Fruit fly (Drosophila melanogaster) whole organism, embryonic: ENCODE results near the gene Gfat2.
A peak's percentile ranks its signal among the peaks of the same experiment; 100 is the strongest.

ENCODE experiments used
- Abd-B ChIP-seq: fragments of 200-800 bp; sonication (Bioruptor generic); optimal IDR thresholded peaks from 2 replicates; lab custom pipeline; 2018; ENCODE audit warnings: missing biosample characterization, mild to moderate bottlenecking, missing genetic modification characterization, moderate library complexity
- Ada2b ChIP-seq: fragments of 200-800 bp; sonication (Bioruptor generic); IDR thresholded peaks from 2 replicates; pipeline ENCODE4 v1.3.6; 2022; ENCODE audit warnings: missing biosample characterization, missing genetic modification characterization
- Atf6 ChIP-seq: fragments of 200-800 bp; sonication (Bioruptor generic); IDR thresholded peaks from 2 replicates; pipeline ENCODE4 v1.3.6; 2022; ENCODE audit warnings: missing biosample characterization, missing genetic modification characterization
- C15 ChIP-seq: fragments of 200-800 bp; sonication (Bioruptor generic); IDR thresholded peaks from 3 replicates; pipeline ENCODE4 v1.3.6; 2022; ENCODE audit warnings: missing biosample characterization, missing genetic modification characterization
- CG11504 ChIP-seq: fragments of 200-800 bp; sonication (Bioruptor generic); optimal IDR thresholded peaks from 3 replicates; lab custom pipeline; 2019; ENCODE audit warnings: missing biosample characterization, mild to moderate bottlenecking, missing genetic modification characterization, moderate library complexity
- CG11696 ChIP-seq: fragments of 200-800 bp; sonication (Bioruptor generic); IDR thresholded peaks from 2 replicates; pipeline ENCODE4 v1.3.6; 2022; ENCODE audit warnings: missing biosample characterization, missing genetic modification characterization
- CG12299 ChIP-seq: fragments of 200-800 bp; sonication (Bioruptor generic); optimal IDR thresholded peaks from 2 replicates; lab custom pipeline; 2018; ENCODE audit warnings: missing biosample characterization, mild to moderate bottlenecking, missing genetic modification characterization
- CG13775 ChIP-seq: fragments of 200-800 bp; sonication (Bioruptor generic); optimal IDR thresholded peaks from 3 replicates; lab custom pipeline; 2017; ENCODE audit warnings: missing biosample characterization, mild to moderate bottlenecking, missing genetic modification characterization
- CG15269 ChIP-seq: fragments of 200-800 bp; sonication (Bioruptor generic); optimal IDR thresholded peaks from 2 replicates; lab custom pipeline; 2018; ENCODE audit warnings: missing biosample characterization, mild to moderate bottlenecking, missing genetic modification characterization, moderate library complexity
- CG15601 ChIP-seq: fragments of 200-800 bp; sonication (Bioruptor generic); optimal IDR thresholded peaks from 3 replicates; lab custom pipeline; 2019; ENCODE audit warnings: missing biosample characterization, mild to moderate bottlenecking, missing genetic modification characterization, moderate library complexity
- CG18599 ChIP-seq: fragments of 200-800 bp; sonication (Bioruptor generic); optimal IDR thresholded peaks from 3 replicates; lab custom pipeline; 2017; ENCODE audit warnings: missing biosample characterization, missing genetic modification characterization, mild to moderate bottlenecking, moderate library complexity, missing genetic modification reagents
- CG33213 ChIP-seq: fragments of 200-800 bp; sonication (Bioruptor generic); optimal IDR thresholded peaks from 3 replicates; lab custom pipeline; 2016; ENCODE audit warnings: missing biosample characterization, missing genetic modification characterization
- CG33557 ChIP-seq: fragments of 200-800 bp; sonication (Bioruptor generic); optimal IDR thresholded peaks from 2 replicates; lab custom pipeline; 2019; ENCODE audit warnings: missing biosample characterization, mild to moderate bottlenecking, missing genetic modification characterization, moderate library complexity
- CG4854 ChIP-seq: fragments of 200-800 bp; sonication (Bioruptor generic); optimal IDR thresholded peaks from 2 replicates; lab custom pipeline; 2016; ENCODE audit warnings: missing biosample characterization, missing genetic modification characterization, inconsistent platforms
- CG6175 ChIP-seq: fragments of 200-800 bp; sonication (Bioruptor generic); IDR thresholded peaks from 3 replicates; pipeline ENCODE4 v1.3.6; 2022; ENCODE audit warnings: missing biosample characterization, missing genetic modification characterization
- CG6654 ChIP-seq: fragments of 200-800 bp; sonication (Bioruptor generic); optimal IDR thresholded peaks from 2 replicates; lab custom pipeline; 2017; ENCODE audit warnings: missing biosample characterization, mild to moderate bottlenecking, missing genetic modification characterization
- CG6689 ChIP-seq: fragments of 200-800 bp; sonication (Bioruptor generic); IDR thresholded peaks from 2 replicates; pipeline ENCODE4 v1.3.6; 2022; ENCODE audit warnings: missing biosample characterization, missing genetic modification characterization
- CG6765 ChIP-seq: fragments of 200-800 bp; sonication (Bioruptor generic); optimal IDR thresholded peaks from 3 replicates; lab custom pipeline; 2017; ENCODE audit warnings: missing biosample characterization, mild to moderate bottlenecking, missing genetic modification characterization
- CG6854 ChIP-seq: fragments of 200-800 bp; sonication (Bioruptor generic); optimal IDR thresholded peaks from 3 replicates; lab custom pipeline; 2017; ENCODE audit warnings: missing biosample characterization, mild to moderate bottlenecking, missing genetic modification characterization
- CG7271 ChIP-seq: fragments of 200-800 bp; sonication (Bioruptor generic); optimal IDR thresholded peaks from 2 replicates; lab custom pipeline; 2018; ENCODE audit warnings: missing biosample characterization, mild to moderate bottlenecking, missing genetic modification characterization, moderate library complexity
- CG7839 ChIP-seq: fragments of 200-800 bp; sonication (Bioruptor generic); optimal IDR thresholded peaks from 3 replicates; lab custom pipeline; 2018; ENCODE audit warnings: missing biosample characterization, mild to moderate bottlenecking, missing genetic modification characterization, moderate library complexity
- CG8290 ChIP-seq, 3 experiments: fragments of 200-800 bp; sonication (Bioruptor generic); optimal IDR thresholded peaks; 2 replicates each; lab custom pipeline; 2016 to 2019; ENCODE audit warnings: missing biosample characterization in 3 of 3, missing genetic modification characterization in 3 of 3, mild to moderate bottlenecking in 2 of 3, moderate library complexity in 1 of 3
- CG9727 ChIP-seq: fragments of 200-800 bp; sonication (Bioruptor generic); optimal IDR thresholded peaks from 3 replicates; lab custom pipeline; 2017; ENCODE audit warnings: missing biosample characterization, mild to moderate bottlenecking, missing genetic modification characterization
- CG9797 ChIP-seq: fragments of 200-800 bp; sonication (Bioruptor generic); optimal IDR thresholded peaks from 3 replicates; lab custom pipeline; 2018; ENCODE audit warnings: missing biosample characterization, mild to moderate bottlenecking, missing genetic modification characterization
- CG9932 ChIP-seq: fragments of 200-800 bp; sonication (Bioruptor generic); IDR thresholded peaks from 2 replicates; pipeline ENCODE4 v1.3.6; 2022; ENCODE audit warnings: missing biosample characterization, missing genetic modification characterization
- D19A ChIP-seq: fragments of 200-800 bp; optimal IDR thresholded peaks from 3 replicates; lab custom pipeline; 2019; ENCODE audit warnings: missing biosample characterization, mild to moderate bottlenecking, missing genetic modification characterization, moderate library complexity
- HHEX ChIP-seq: fragments of 200-800 bp; sonication (Bioruptor generic); optimal IDR thresholded peaks from 3 replicates; lab custom pipeline; 2017; ENCODE audit warnings: missing biosample characterization, mild to moderate bottlenecking, missing genetic modification characterization, missing genetic modification reagents
- HLH3B ChIP-seq: fragments of 200-800 bp; sonication (Bioruptor generic); IDR thresholded peaks from 2 replicates; pipeline ENCODE4 v1.3.6; 2022; ENCODE audit warnings: missing biosample characterization, missing genetic modification characterization
- Hand ChIP-seq: fragments of 200-800 bp; sonication (Bioruptor generic); optimal IDR thresholded peaks from 2 replicates; lab custom pipeline; 2017; ENCODE audit warnings: mild to moderate bottlenecking, missing biosample characterization, missing genetic modification reagents, missing genetic modification characterization
- Jarid2 ChIP-seq: fragments of 200-800 bp; sonication (Bioruptor generic); optimal IDR thresholded peaks from 3 replicates; lab custom pipeline; 2017; ENCODE audit warnings: mild to moderate bottlenecking, missing biosample characterization, missing genetic modification reagents, missing genetic modification characterization
- Meics ChIP-seq: fragments of 200-800 bp; sonication (Bioruptor generic); optimal IDR thresholded peaks from 2 replicates; lab custom pipeline; 2017; ENCODE audit warnings: missing biosample characterization, mild to moderate bottlenecking, missing genetic modification characterization
- NC2β ChIP-seq: fragments of 200-800 bp; sonication (Bioruptor generic); optimal IDR thresholded peaks from 2 replicates; lab custom pipeline; 2016; ENCODE audit warnings: missing biosample characterization, missing genetic modification characterization
- Ptx1 ChIP-seq: fragments of 200-800 bp; sonication (Bioruptor generic); IDR thresholded peaks from 2 replicates; pipeline ENCODE4 v1.3.6; 2022; ENCODE audit warnings: missing biosample characterization, missing genetic modification characterization
- Tbp ChIP-seq: fragments of >200 bp; optimal IDR thresholded peaks from 2 replicates; lab custom pipeline; 2018; ENCODE audit warnings: missing biosample characterization, missing genetic modification characterization
- Trl ChIP-seq, 3 experiments: fragments of >200 bp in 2 of 3; fragments of 200-800 bp in 1 of 3; sonication (Bioruptor generic) in 1 of 3; optimal IDR thresholded peaks; 2 replicates in 1 of 3; 3 replicates in 2 of 3; lab custom pipeline; 2016 to 2017; ENCODE audit warnings: missing biosample characterization in 1 of 3, missing genetic modification characterization in 1 of 3
- Xrp1 ChIP-seq: fragments of 200-800 bp; sonication (Bioruptor generic); IDR thresholded peaks from 2 replicates; pipeline ENCODE4 v1.3.6; 2022; ENCODE audit warnings: missing biosample characterization, missing genetic modification characterization
- bcd ChIP-seq: fragments of 200-800 bp; sonication (Bioruptor generic); optimal IDR thresholded peaks from 2 replicates; lab custom pipeline; 2017; ENCODE audit warnings: missing biosample characterization, mild to moderate bottlenecking, missing genetic modification characterization
- ci ChIP-seq: fragments of 200-800 bp; sonication (Bioruptor generic); IDR thresholded peaks from 3 replicates; pipeline ENCODE4 v1.3.6; 2022; ENCODE audit warnings: missing biosample characterization, missing genetic modification characterization
- grn ChIP-seq: fragments of 200-800 bp; sonication (Bioruptor generic); optimal IDR thresholded peaks from 3 replicates; lab custom pipeline; 2017; ENCODE audit warnings: missing biosample characterization, missing genetic modification characterization
- gt ChIP-seq: fragments of 200-800 bp; sonication (Bioruptor generic); IDR thresholded peaks from 2 replicates; pipeline ENCODE4 v1.3.6; 2022; ENCODE audit warnings: missing biosample characterization, missing genetic modification characterization
- lbe ChIP-seq: fragments of 200-800 bp; sonication (Bioruptor generic); optimal IDR thresholded peaks from 2 replicates; lab custom pipeline; 2016; ENCODE audit warnings: missing biosample characterization, mild to moderate bottlenecking, missing genetic modification characterization
- pan ChIP-seq, 4 experiments: fragments of >200 bp in 3 of 4; fragments of 200-800 bp in 1 of 4; sonication (Bioruptor generic) in 1 of 4; optimal IDR thresholded peaks in 3 of 4; IDR thresholded peaks in 1 of 4; 2 replicates each; pipeline versions ENCODE4 v1.3.6 to Lab custom; 2017 to 2022; ENCODE audit warnings: missing biosample characterization in 2 of 4, missing genetic modification characterization in 2 of 4, mixed read lengths in 1 of 4
- row ChIP-seq: fragments of 200-800 bp; sonication (Bioruptor generic); IDR thresholded peaks from 3 replicates; pipeline ENCODE4 v1.3.6; 2022; ENCODE audit warnings: missing biosample characterization, missing genetic modification characterization
- seq ChIP-seq: fragments of 200-800 bp; sonication (Bioruptor generic); IDR thresholded peaks from 2 replicates; pipeline ENCODE4 v1.3.6; 2022; ENCODE audit warnings: missing biosample characterization, missing genetic modification characterization
- slbo ChIP-seq: fragments of 200-800 bp; sonication (Bioruptor generic); IDR thresholded peaks from 2 replicates; pipeline ENCODE4 v1.3.6; 2022; ENCODE audit warnings: missing biosample characterization, missing genetic modification characterization
- slp2 ChIP-seq: fragments of 200-800 bp; sonication (Bioruptor generic); optimal IDR thresholded peaks from 2 replicates; lab custom pipeline; 2016; ENCODE audit warnings: missing biosample characterization, missing genetic modification characterization
- ttk ChIP-seq: fragments of 200-800 bp; sonication (Bioruptor generic); IDR thresholded peaks from 2 replicates; pipeline ENCODE4 v2.1.2; 2022; ENCODE audit warnings: missing biosample characterization, missing genetic modification characterization

The Gfat2 gene

DNA sequence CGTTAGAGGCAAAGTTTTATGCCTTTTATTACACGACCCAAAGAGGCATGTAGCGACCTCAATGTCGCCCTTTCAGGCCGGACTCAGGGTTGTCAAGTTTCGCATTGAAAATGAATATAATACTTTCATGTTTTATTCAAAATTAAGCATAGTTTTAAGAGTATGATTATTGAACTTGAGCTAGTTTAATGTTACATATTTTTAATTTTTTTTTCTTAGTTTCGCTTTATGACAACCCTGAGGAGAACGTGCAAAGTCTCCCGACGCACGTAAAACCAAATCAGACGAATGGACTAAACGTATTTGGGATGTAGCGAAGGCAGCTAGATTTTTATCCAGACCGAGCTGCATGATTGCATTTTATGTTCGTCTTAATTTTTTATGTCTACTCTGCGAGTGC is 33.6 kb downstream of the Gfat2 start (continued):
- no peak for TF ChIP-seq CG15601 (tag; lab: Kevin White, UChicago)
- TF ChIP-seq Xrp1 (GFP tag; lab: Robert Waterston, UW), result no peak; the same call in 1 of the 2 replicates
- TF ChIP-seq CG6654 (GFP tag; lab: Kevin White, UChicago), result no peak
- TF ChIP-seq CG4854, result no peak
- TF ChIP-seq C15 (GFP tag; lab: Robert Waterston, UW), result no peak

DNA sequence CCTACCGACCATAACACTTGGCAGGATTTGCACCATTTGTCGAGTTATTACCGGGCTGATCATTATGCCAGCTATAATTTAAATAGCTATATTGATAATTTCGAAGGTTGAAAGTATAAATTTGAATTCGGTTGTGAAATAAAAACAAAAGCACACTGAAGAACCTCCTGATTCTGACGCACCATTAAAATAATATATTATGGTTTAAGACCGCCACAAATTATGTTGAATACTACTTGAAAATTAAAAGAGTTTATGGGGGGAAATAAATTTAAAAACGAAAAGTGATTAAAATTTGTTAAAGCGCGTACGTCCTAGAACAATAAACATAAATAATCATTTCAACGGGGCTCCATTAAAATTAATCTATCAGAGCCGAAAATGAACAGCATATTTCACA is 35.1 kb downstream of the Gfat2 start, which contains the start of gene CG12516:
CG12516 (minus strand) TSS at position 101 of the 400 bp plus-strand sequence.
- TF ChIP-seq CG33557 (GFP tag; lab: Kevin White, UChicago) (no peak), CG9797 (GFP tag; lab: Kevin White, UChicago) (no peak), CG7271 (no peak), CG6854 (GFP tag; lab: Kevin White, UChicago) (no peak), Ada2b (GFP tag; lab: Robert Waterston, UW) (no peak), ttk (GFP tag; lab: Robert Waterston, UW) (no peak), Jarid2 (GFP tag; lab: Kevin White, UChicago) (no peak), CG13775 (no peak), CG12299 (tag; lab: Kevin White, UChicago) (no peak), Trl (optimal IDR thresholded peaks at IDR 0.05; lab: Kevin White, UChicago) (no peak), Trl (GFP tag; optimal IDR thresholded peaks at IDR 0.05; lab: Kevin White, UChicago) (no peak), slp2 (GFP tag; lab: Kevin White, UChicago) (no peak), NC2β (GFP tag; lab: Kevin White, UChicago) (no peak), CG33213 (GFP tag; lab: Kevin White, UChicago) (no peak), gt (GFP tag; lab: Robert Waterston, UW) (no peak), CG11504 (tag; lab: Kevin White, UChicago) (no peak), seq (GFP tag; lab: Robert Waterston, UW) (no peak)

DNA sequence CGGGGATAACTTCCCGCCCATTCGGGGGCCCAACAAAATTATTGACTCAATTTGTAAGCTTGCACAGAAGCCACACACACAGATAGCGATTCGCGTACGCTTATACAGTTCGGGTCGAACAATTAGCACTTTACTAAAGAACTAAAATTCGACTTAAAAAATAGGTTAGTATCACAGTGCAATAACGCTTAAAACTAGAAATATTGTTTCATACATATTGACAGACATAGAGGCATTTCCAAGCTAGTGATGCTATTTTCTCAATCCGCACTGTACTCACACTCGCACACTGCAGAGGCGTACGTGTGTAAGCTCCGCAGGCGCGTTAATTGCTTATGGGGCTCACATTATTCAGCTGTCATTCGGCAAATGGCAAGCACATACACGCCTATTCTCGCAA is 42.1 kb downstream of the Gfat2 start:
- TF ChIP-seq CG6689 (GFP tag; lab: Robert Waterston, UW), result 0 out of 2 replicates have a peak, but pooled peaks have one; percentile 43
- peak; percentile 42 for TF ChIP-seq Ptx1 (GFP tag; lab: Robert Waterston, UW)
- no peak for TF ChIP-seq pan (optimal IDR thresholded peaks at IDR 0.05; lab: Kevin White, UChicago)
- TF ChIP-seq pan (GFP tag; optimal IDR thresholded peaks at IDR 0.05 in 1 of 2, IDR thresholded peaks at IDR 0.05 in 1 of 2), result peak in 1 of 2 experiments; percentile 47
- peak; percentile 50; the same call in 1 of the 2 replicates for TF ChIP-seq Atf6 (GFP tag; lab: Robert Waterston, UW)
- no peak for TF ChIP-seq CG15601 (tag; lab: Kevin White, UChicago)
- peak; percentile 30 for TF ChIP-seq CG15269 (tag; lab: Kevin White, UChicago)
- TF ChIP-seq CG8290 (GFP tag; optimal IDR thresholded peaks at IDR 0.05; lab: Kevin White, UChicago), result no peak
- no peak for TF ChIP-seq CG8290 (tag; optimal IDR thresholded peaks at IDR 0.05; lab: Kevin White, UChicago)
- peak; percentile 46 for TF ChIP-seq Meics (GFP tag; lab: Kevin White, UChicago)
- TF ChIP-seq D19A (tag; lab: Kevin White, UChicago), result no peak
- TF ChIP-seq HLH3B, result 0 out of 2 replicates have a peak, but pooled peaks have one; percentile 14
- peak; percentile 53; the same call in 1 of the 3 replicates for TF ChIP-seq row (GFP tag; lab: Robert Waterston, UW)
- peak; percentile 8 for TF ChIP-seq CG9727 (GFP tag; lab: Kevin White, UChicago)
- TF ChIP-seq CG6175, result no peak
- 0 out of 2 replicates have a peak, but pooled peaks have one; percentile 22 for TF ChIP-seq CG11696 (GFP tag; lab: Robert Waterston, UW)
- peak; percentile 25 for TF ChIP-seq Abd-B (GFP tag; lab: Kevin White, UChicago)
- TF ChIP-seq CG18599 (GFP tag; lab: Kevin White, UChicago), result peak; percentile 74
- TF ChIP-seq Tbp (GFP tag; lab: Kevin White, UChicago), result no peak
- TF ChIP-seq CG9932 (GFP tag; lab: Robert Waterston, UW), result 0 out of 2 replicates have a peak, but pooled peaks have one; percentile 9
- TF ChIP-seq grn (GFP tag; lab: Kevin White, UChicago), result no peak
- peak; percentile 16 for TF ChIP-seq Hand (GFP tag; lab: Kevin White, UChicago)
- no peak for TF ChIP-seq lbe
- TF ChIP-seq HHEX (GFP tag; lab: Kevin White, UChicago), result peak; percentile 20
- peak; percentile 52 for TF ChIP-seq slbo (GFP tag; lab: Robert Waterston, UW)
- TF ChIP-seq bcd (GFP tag; lab: Kevin White, UChicago), result peak; percentile 6
- TF ChIP-seq ci, result peak; percentile 20; the same call in 1 of the 3 replicates
- TF ChIP-seq CG6765 (GFP tag; lab: Kevin White, UChicago), result no peak
- TF ChIP-seq CG7839 (tag; lab: Kevin White, UChicago), result peak; percentile 47
